Worm (Caenorhabditis elegans) whole organism, midembryonic: ENCODE results near the gene rnf-113.
A peak's percentile ranks its signal among the peaks of the same experiment; 100 is the strongest.

ENCODE experiments used
- T22C8.4 ChIP-seq: fragments of 200-800 bp; sonication (Bioruptor generic); IDR thresholded peaks from 2 replicates; pipeline ENCODE4 v1.3.6; 2022; ENCODE audit warnings: missing genetic modification characterization, missing compliant biosample characterization
- cog-1 ChIP-seq: sonication (generic microtip); optimal IDR thresholded peaks from 2 replicates; lab custom pipeline; 2016; ENCODE audit warnings: missing genetic modification characterization, missing compliant biosample characterization
- flt-1 ChIP-seq: fragments of 200-800 bp; sonication (Bioruptor generic); IDR thresholded peaks from 2 replicates; pipeline ENCODE4 v1.3.6; 2022; ENCODE audit warnings: missing genetic modification characterization, missing compliant biosample characterization
- klf-2 ChIP-seq: fragments of 200-800 bp; sonication (Bioruptor generic); conservative IDR thresholded peaks from 2 replicates; pipeline ENCODE4 v1.3.6; 2022; ENCODE audit warnings: missing genetic modification reagents, missing genetic modification characterization, missing compliant biosample characterization
- med-1 ChIP-seq: sonication (generic microtip); optimal IDR thresholded peaks from 2 replicates; lab custom pipeline; 2017; ENCODE audit warnings: missing genetic modification characterization, mild to moderate bottlenecking, missing compliant biosample characterization, antibody characterized with exemption, missing genetic modification reagents; ENCODE audit not compliant: insufficient read depth
- ref-1 ChIP-seq: fragments of 200-800 bp; sonication (Bioruptor generic); conservative IDR thresholded peaks from 2 replicates; pipeline ENCODE4 v1.3.6; 2022; ENCODE audit warnings: missing genetic modification reagents, missing genetic modification characterization, missing compliant biosample characterization
- tab-1 ChIP-seq: fragments of 200-800 bp; sonication (Bioruptor generic); IDR thresholded peaks from 2 replicates; pipeline ENCODE4 v1.3.6; 2022; ENCODE audit warnings: missing genetic modification characterization, missing compliant biosample characterization
- ztf-23 ChIP-seq: fragments of 200-800 bp; sonication (Bioruptor generic); IDR thresholded peaks from 2 replicates; pipeline ENCODE4 v1.3.6; 2022; ENCODE audit warnings: missing genetic modification reagents, missing genetic modification characterization, missing compliant biosample characterization
- ztf-29 ChIP-seq: fragments of 200-800 bp; sonication (Bioruptor generic); IDR thresholded peaks from 2 replicates; pipeline ENCODE4 v1.3.6; 2022; ENCODE audit warnings: missing genetic modification reagents, missing genetic modification characterization, missing compliant biosample characterization

The rnf-113 gene

DNA sequence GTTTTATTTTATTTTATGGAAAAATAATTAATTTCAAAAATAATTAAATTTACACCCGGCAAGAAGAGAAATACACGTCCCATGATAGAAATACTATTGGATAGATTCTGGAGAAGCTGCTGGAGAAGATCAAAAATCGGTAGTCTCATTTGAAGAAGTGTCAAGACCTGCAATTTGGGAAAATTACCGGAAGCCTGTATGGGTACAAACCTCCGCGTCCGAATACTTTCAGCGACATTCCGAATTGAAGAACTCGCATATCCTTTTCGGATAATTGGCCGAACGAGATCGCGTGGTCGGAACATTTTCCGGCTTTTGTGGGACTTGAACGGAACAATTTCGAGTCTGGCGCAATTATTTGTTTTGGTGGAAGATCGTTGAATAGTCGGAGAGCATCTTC lies 49.0 kb downstream of the rnf-113 start:
- TF ChIP-seq klf-2 (GFP tag; lab: Robert Waterston, UW) (no peak), ztf-29 (GFP tag; lab: Robert Waterston, UW) (no peak), flt-1 (GFP tag; lab: Robert Waterston, UW) (no peak), T22C8.4 (GFP tag; lab: Robert Waterston, UW) (no peak), ztf-23 (no peak), ref-1 (GFP tag; lab: Robert Waterston, UW) (no peak), cog-1 (tag; lab: Kevin White, UChicago) (no peak), med-1 (no peak), tab-1 (GFP tag; lab: Robert Waterston, UW) (no peak)

DNA sequence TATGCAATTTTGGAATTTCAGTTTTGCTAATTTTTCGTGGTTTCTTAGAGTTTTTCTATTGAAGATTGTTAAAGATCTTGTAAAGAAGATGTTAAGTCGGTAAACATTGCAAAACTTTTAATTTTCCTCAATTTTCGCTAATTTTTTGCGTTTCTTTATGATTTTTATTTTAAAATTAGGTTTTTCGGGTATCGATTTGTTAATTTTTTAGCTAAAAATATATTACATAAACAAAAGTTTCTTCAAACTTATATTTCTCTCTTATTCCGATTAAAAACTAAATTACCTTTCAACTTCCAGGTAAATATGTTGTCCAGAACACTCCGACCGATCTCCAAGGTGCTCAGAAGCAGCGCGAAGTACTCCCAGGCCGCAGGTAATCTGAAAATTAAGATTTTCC lies 50.0 kb downstream of the rnf-113 start, which contains the start of gene mrpl-12:
Gene mrpl-12, plus strand, starts transcription at position 301 of the 400 bp plus-strand sequence.
- no peak for TF ChIP-seq T22C8.4 (GFP tag; lab: Robert Waterston, UW)
- TF ChIP-seq cog-1 (tag; lab: Kevin White, UChicago) = no peak
- no peak for TF ChIP-seq tab-1 (GFP tag; lab: Robert Waterston, UW)
- no peak for TF ChIP-seq ref-1 (GFP tag; lab: Robert Waterston, UW)
- no peak for TF ChIP-seq med-1
- TF ChIP-seq ztf-29 (GFP tag; lab: Robert Waterston, UW) = no peak
- no peak for TF ChIP-seq ztf-23
- no peak for TF ChIP-seq flt-1 (GFP tag; lab: Robert Waterston, UW)
- no peak for TF ChIP-seq klf-2 (GFP tag; lab: Robert Waterston, UW)

DNA sequence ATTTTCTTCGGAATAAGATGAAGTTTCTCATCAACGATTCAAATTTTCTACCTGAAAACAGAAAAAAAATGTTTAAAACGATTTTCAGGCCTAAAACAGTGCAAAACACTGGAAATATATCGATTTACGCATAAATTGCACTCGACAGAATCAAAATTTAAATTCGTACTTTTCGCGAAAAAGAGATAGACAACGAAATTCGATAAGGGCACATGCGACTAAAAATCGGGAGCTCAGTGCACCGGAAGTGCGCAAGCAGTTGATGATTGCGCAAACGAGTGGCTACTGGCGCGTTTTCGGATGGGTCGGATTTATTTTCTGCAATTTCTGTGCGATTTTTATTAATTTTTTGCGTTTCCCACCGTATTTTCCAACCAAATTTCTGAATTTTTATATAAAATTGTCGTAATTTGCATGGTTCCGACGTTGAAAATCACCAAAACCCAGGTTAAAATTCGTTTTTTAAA lies 50.4 kb downstream of the rnf-113 start, which contains the start of the genes Y39A1A.21 and Y39A1A.22:
Gene Y39A1A.21, minus strand, starts transcription at position 51 of the 467 bp plus-strand sequence.
Gene Y39A1A.22, minus strand, starts transcription at position 57 of the 467 bp plus-strand sequence.
- peak; percentile 79; the same call in 1 of the 2 replicates for TF ChIP-seq flt-1 (GFP tag; lab: Robert Waterston, UW)
- TF ChIP-seq tab-1 (GFP tag; lab: Robert Waterston, UW) = 0 out of 2 replicates have a peak, but pooled peaks have one; percentile 21
- no peak for TF ChIP-seq klf-2 (GFP tag; lab: Robert Waterston, UW)
- peak; percentile 55 for TF ChIP-seq med-1
- 0 out of 2 replicates have a peak, but pooled peaks have one; percentile 15 for TF ChIP-seq ztf-29 (GFP tag; lab: Robert Waterston, UW)
- TF ChIP-seq ref-1 (GFP tag; lab: Robert Waterston, UW) = no peak
- peak; percentile 47; the same call in 1 of the 2 replicates for TF ChIP-seq T22C8.4 (GFP tag; lab: Robert Waterston, UW)
- TF ChIP-seq ztf-23 = peak; percentile 91

DNA sequence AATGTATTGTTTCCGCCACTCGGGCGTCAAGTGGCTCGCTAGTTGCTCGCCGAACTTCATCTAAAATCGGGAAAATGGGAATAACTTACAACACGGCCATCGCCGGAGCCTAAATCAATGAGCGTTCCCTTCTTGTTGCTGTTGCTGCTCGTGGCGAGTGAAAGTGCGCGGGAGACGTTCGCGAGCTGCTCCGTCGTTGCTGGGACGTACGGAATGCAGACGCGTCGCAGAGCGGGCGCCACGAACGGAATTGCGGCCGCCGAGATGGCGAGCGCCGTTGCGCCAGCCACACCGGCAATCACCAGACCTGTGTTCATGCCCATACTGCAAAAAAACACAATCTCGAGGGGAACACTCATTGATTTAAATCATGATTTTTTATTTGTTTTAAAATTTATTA lies 51.0 kb downstream of the rnf-113 start:
- TF ChIP-seq T22C8.4 (GFP tag; lab: Robert Waterston, UW) = no peak
- 0 out of 2 replicates have a peak, but pooled peaks have one; percentile 43 for TF ChIP-seq tab-1 (GFP tag; lab: Robert Waterston, UW)
